Worm (Caenorhabditis elegans) whole organism, L2 larva: Measurements from ENCODE around the gene glrx-3.

Source experiments
- F13H6.1 ChIP-seq: sonication (generic microtip); optimal IDR thresholded peaks from 2 replicates; lab custom pipeline; 2016; ENCODE audit warnings: missing genetic modification characterization, missing compliant biosample characterization
- Y55F3AM.14 ChIP-seq: fragments of 200-800 bp; sonication (Bioruptor generic); optimal IDR thresholded peaks from 2 replicates; lab custom pipeline; 2018; ENCODE audit warnings: mild to moderate bottlenecking, missing genetic modification characterization, missing compliant biosample characterization
- dmd-4 ChIP-seq: sonication (generic microtip); optimal IDR thresholded peaks from 2 replicates; lab custom pipeline; 2017; ENCODE audit warnings: missing biosample characterization, missing genetic modification characterization
- elt-3 ChIP-seq: sonication (generic microtip); optimal IDR thresholded peaks from 2 replicates; lab custom pipeline; 2017; ENCODE audit warnings: missing biosample characterization, missing genetic modification characterization
- gmeb-1 ChIP-seq: fragments of 150-350 bp; optimal IDR thresholded peaks from 2 replicates; lab custom pipeline; 2014; ENCODE audit warnings: missing biosample characterization, missing genetic modification characterization
- lin-39 ChIP-seq: fragments of 150-350 bp; optimal IDR thresholded peaks from 2 replicates; lab custom pipeline; 2014; ENCODE audit warnings: missing biosample characterization, missing genetic modification reagents, missing genetic modification characterization
- nhr-6 ChIP-seq: fragments of 150-350 bp; optimal IDR thresholded peaks from 2 replicates; lab custom pipeline; 2014; ENCODE audit warnings: missing biosample characterization, missing genetic modification characterization
- skn-1 ChIP-seq: sonication (generic microtip); optimal IDR thresholded peaks from 2 replicates; lab custom pipeline; 2017; ENCODE audit warnings: missing biosample characterization, missing genetic modification characterization
- ztf-11 ChIP-seq: sonication (generic microtip); optimal IDR thresholded peaks from 2 replicates; lab custom pipeline; 2017; ENCODE audit warnings: missing biosample characterization, missing genetic modification characterization

ce11 chrV:4304240-4304639 is 36.9 kb downstream of the glrx-3 start:
- no peak for TF ChIP-seq nhr-6 (tag; lab: Kevin White, UChicago)
- TF ChIP-seq gmeb-1: no peak
- TF ChIP-seq lin-39 (tag; lab: Kevin White, UChicago): no peak
- no peak for TF ChIP-seq dmd-4
- TF ChIP-seq elt-3: no peak
- no peak for TF ChIP-seq F13H6.1 (tag; lab: Kevin White, UChicago)
- TF ChIP-seq ztf-11 (tag; lab: Kevin White, UChicago): no peak
- no peak for TF ChIP-seq Y55F3AM.14 (GFP tag; lab: Kevin White, UChicago)
- no peak for TF ChIP-seq skn-1 (tag; lab: Kevin White, UChicago)
